Worm (Caenorhabditis elegans): Measurements from ENCODE around the gene cwp-2.

- TF ChIP-seq ama-1 (optimal IDR thresholded peaks at IDR 0.05) (no peak), ets-7 (tag; optimal IDR thresholded peaks at IDR 0.05) (no peak), hmg-4 (GFP tag; optimal IDR thresholded peaks at IDR 0.05) (no peak), B0310.2 (tag; optimal IDR thresholded peaks at IDR 0.05) (no peak), flt-1 (GFP tag; IDR thresholded peaks at IDR 0.05) (no peak), scrt-1 (GFP tag; IDR thresholded peaks at IDR 0.05) (no peak), sea-1 (GFP tag; conservative IDR thresholded peaks at IDR 0.05) (no peak), pes-1 (GFP tag; IDR thresholded peaks at IDR 0.05) (no peak), aly-1 (tag; optimal IDR thresholded peaks at IDR 0.05) (no peak), ceh-13 (GFP tag; optimal IDR thresholded peaks at IDR 0.05) (no peak), tra-4 (tag; optimal IDR thresholded peaks at IDR 0.05) (no peak)
Observed at ce11 chrV:4860525-4860924, 18.1 kb upstream of the cwp-2 start.

All from whole organism, early embryonic.